Fruit fly (Drosophila melanogaster): ENCODE measurements around the gene CG11858.

DNA sequence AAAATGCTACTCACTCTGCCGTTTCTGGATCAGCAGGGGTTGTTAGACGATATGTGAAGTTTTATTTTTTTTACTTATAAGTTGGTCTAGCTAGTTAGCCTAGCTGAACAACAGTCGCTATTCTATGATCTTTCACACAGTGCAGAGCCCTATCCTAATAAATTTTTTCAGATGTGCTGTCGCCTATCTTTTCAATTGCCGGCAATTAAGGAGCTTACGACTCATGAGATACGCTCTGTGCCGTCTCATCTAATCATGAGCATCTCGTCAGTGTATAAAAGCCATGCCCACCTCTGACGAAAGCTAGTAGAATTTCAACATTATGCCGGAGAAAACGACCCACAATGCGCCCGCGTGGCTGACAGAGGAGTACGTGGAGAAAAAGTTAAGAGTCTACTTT, 7.4 kb downstream of the CG11858 start, which contains the start of the genes CG11889 and CG11891:
- TF ChIP-seq CG7101 (tag; optimal IDR thresholded peaks at IDR 0.05) (no peak), ovo (GFP tag; optimal IDR thresholded peaks at IDR 0.05) (no peak), cnc (optimal IDR thresholded peaks at IDR 0.05) (no peak), Mnt (GFP tag; optimal IDR thresholded peaks at IDR 0.05) (no peak), kay (GFP tag; ENCODE audit: borderline replicate concordance) (no peak), pad (GFP tag; optimal IDR thresholded peaks at IDR 0.05) (no peak), CG7045 (GFP tag; optimal IDR thresholded peaks at IDR 0.05) (no peak), Hr96 (GFP tag; optimal IDR thresholded peaks at IDR 0.05) (no peak), toe (GFP tag; optimal IDR thresholded peaks at IDR 0.05) (no peak), CG14711 (tag; optimal IDR thresholded peaks at IDR 0.05) (no peak)

Measured in whole organism, adult.